Worm (Caenorhabditis elegans) whole organism, L2 larva: ENCODE measurements around the gene sox-2.
A peak's percentile ranks its signal among the peaks of the same experiment; 100 is the strongest.

Experiments
- C34F6.9 ChIP-seq: fragments of 150-350 bp; optimal IDR thresholded peaks from 2 replicates; lab custom pipeline; 2014; ENCODE audit warnings: missing biosample characterization, missing genetic modification characterization
- F13H6.1 ChIP-seq: sonication (generic microtip); optimal IDR thresholded peaks from 2 replicates; lab custom pipeline; 2016; ENCODE audit warnings: missing genetic modification characterization, missing compliant biosample characterization
- R02D3.7 ChIP-seq: fragments of 150-350 bp; optimal IDR thresholded peaks from 2 replicates; lab custom pipeline; 2014; ENCODE audit warnings: missing biosample characterization, missing genetic modification characterization
- Y55F3AM.14 ChIP-seq: fragments of 200-800 bp; sonication (Bioruptor generic); optimal IDR thresholded peaks from 2 replicates; lab custom pipeline; 2018; ENCODE audit warnings: mild to moderate bottlenecking, missing genetic modification characterization, missing compliant biosample characterization
- ZK546.5 ChIP-seq: sonication (generic microtip); optimal IDR thresholded peaks from 2 replicates; lab custom pipeline; 2017; ENCODE audit warnings: missing biosample characterization, missing genetic modification characterization
- alr-1 ChIP-seq: fragments of 150-350 bp; optimal IDR thresholded peaks from 2 replicates; lab custom pipeline; 2014; ENCODE audit warnings: missing biosample characterization, missing genetic modification characterization
- aly-2 ChIP-seq: fragments of 150-350 bp; optimal IDR thresholded peaks from 2 replicates; lab custom pipeline; 2014; ENCODE audit warnings: missing biosample characterization, missing genetic modification characterization
- ama-1 ChIP-seq: fragments of 150-350 bp; optimal IDR thresholded peaks from 2 replicates; lab custom pipeline; 2018; ENCODE audit warnings: inconsistent platforms
- ceh-16 ChIP-seq: fragments of 150-350 bp; optimal IDR thresholded peaks from 2 replicates; lab custom pipeline; 2014; ENCODE audit warnings: missing biosample characterization, missing genetic modification characterization
- ceh-82 ChIP-seq: fragments of 150-350 bp; optimal IDR thresholded peaks from 2 replicates; lab custom pipeline; 2014; ENCODE audit warnings: missing biosample characterization, missing genetic modification characterization
- crh-2 ChIP-seq: sonication (generic microtip); optimal IDR thresholded peaks from 2 replicates; lab custom pipeline; 2017; ENCODE audit warnings: missing biosample characterization, missing genetic modification characterization
- dmd-4 ChIP-seq: sonication (generic microtip); optimal IDR thresholded peaks from 2 replicates; lab custom pipeline; 2017; ENCODE audit warnings: missing biosample characterization, missing genetic modification characterization
- egl-27 ChIP-seq: sonication (generic microtip); optimal IDR thresholded peaks from 3 replicates; lab custom pipeline; 2017; ENCODE audit warnings: missing biosample characterization, missing genetic modification reagents, missing genetic modification characterization
- elt-1 ChIP-seq: fragments of 150-350 bp; optimal IDR thresholded peaks from 2 replicates; lab custom pipeline; 2014; ENCODE audit warnings: missing biosample characterization, missing genetic modification characterization
- elt-3 ChIP-seq: sonication (generic microtip); optimal IDR thresholded peaks from 2 replicates; lab custom pipeline; 2017; ENCODE audit warnings: missing biosample characterization, missing genetic modification characterization
- fos-1 ChIP-seq: fragments of 150-350 bp; optimal IDR thresholded peaks from 2 replicates; lab custom pipeline; 2014; ENCODE audit warnings: missing biosample characterization, missing genetic modification characterization
- gmeb-1 ChIP-seq: fragments of 150-350 bp; optimal IDR thresholded peaks from 2 replicates; lab custom pipeline; 2014; ENCODE audit warnings: missing biosample characterization, missing genetic modification characterization
- lin-11 ChIP-seq: fragments of 150-350 bp; sonication (generic microtip); optimal IDR thresholded peaks from 2 replicates; lab custom pipeline; 2014; ENCODE audit warnings: missing biosample characterization, missing genetic modification characterization, inconsistent platforms, mixed read lengths
- lin-13 ChIP-seq: fragments of 150-350 bp; optimal IDR thresholded peaks from 2 replicates; lab custom pipeline; 2014; ENCODE audit warnings: missing biosample characterization, missing genetic modification reagents, missing genetic modification characterization
- lin-39 ChIP-seq: fragments of 150-350 bp; optimal IDR thresholded peaks from 2 replicates; lab custom pipeline; 2014; ENCODE audit warnings: missing biosample characterization, missing genetic modification reagents, missing genetic modification characterization
- lsy-2 ChIP-seq, 2 experiments: fragments of 150-350 bp in 1 of 2; sonication (generic microtip) in 1 of 2; optimal IDR thresholded peaks; 2 replicates each; lab custom pipeline; 2014 to 2017; ENCODE audit warnings: missing biosample characterization in 2 of 2, missing genetic modification characterization in 2 of 2
- mab-5 ChIP-seq: fragments of 150-350 bp; optimal IDR thresholded peaks from 2 replicates; lab custom pipeline; 2014; ENCODE audit warnings: missing biosample characterization, missing genetic modification characterization
- mdl-1 ChIP-seq, 2 experiments: fragments of 150-350 bp in 1 of 2; sonication (generic microtip) in 1 of 2; optimal IDR thresholded peaks; 2 replicates each; lab custom pipeline; 2017; ENCODE audit warnings: missing biosample characterization in 2 of 2, missing genetic modification characterization in 2 of 2
- nhr-10 ChIP-seq: sonication (generic microtip); optimal IDR thresholded peaks from 2 replicates; lab custom pipeline; 2017; ENCODE audit warnings: missing biosample characterization, missing genetic modification characterization
- nhr-11 ChIP-seq: fragments of 150-350 bp; optimal IDR thresholded peaks from 2 replicates; lab custom pipeline; 2014; ENCODE audit warnings: missing biosample characterization, missing genetic modification characterization
- nhr-12 ChIP-seq: fragments of 150-350 bp; optimal IDR thresholded peaks from 2 replicates; lab custom pipeline; 2014; ENCODE audit warnings: missing biosample characterization, missing genetic modification characterization
- nhr-129 ChIP-seq: fragments of 150-350 bp; optimal IDR thresholded peaks from 2 replicates; lab custom pipeline; 2014; ENCODE audit warnings: missing biosample characterization, missing genetic modification characterization
- nhr-21 ChIP-seq: fragments of 150-350 bp; optimal IDR thresholded peaks from 2 replicates; lab custom pipeline; 2014; ENCODE audit warnings: missing biosample characterization, missing genetic modification characterization
- nhr-23 ChIP-seq: fragments of 150-350 bp; optimal IDR thresholded peaks from 2 replicates; lab custom pipeline; 2014; ENCODE audit warnings: missing biosample characterization, missing genetic modification reagents, missing genetic modification characterization
- nhr-237 ChIP-seq: fragments of 150-350 bp; optimal IDR thresholded peaks from 2 replicates; lab custom pipeline; 2014; ENCODE audit warnings: missing biosample characterization, missing genetic modification characterization
- nhr-25 ChIP-seq: fragments of 150-350 bp; sonication (generic microtip); optimal IDR thresholded peaks from 3 replicates; lab custom pipeline; 2014; ENCODE audit warnings: missing biosample characterization, missing genetic modification characterization
- nhr-77 ChIP-seq: fragments of 150-350 bp; optimal IDR thresholded peaks from 2 replicates; lab custom pipeline; 2014; ENCODE audit warnings: missing biosample characterization, missing genetic modification characterization
- peb-1 ChIP-seq: fragments of 150-350 bp; optimal IDR thresholded peaks from 2 replicates; lab custom pipeline; 2014; ENCODE audit warnings: missing biosample characterization, missing genetic modification characterization
- sem-4 ChIP-seq: fragments of 150-350 bp; optimal IDR thresholded peaks from 2 replicates; lab custom pipeline; 2014; ENCODE audit warnings: missing biosample characterization, missing genetic modification reagents, missing genetic modification characterization
- skn-1 ChIP-seq: sonication (generic microtip); optimal IDR thresholded peaks from 2 replicates; lab custom pipeline; 2017; ENCODE audit warnings: missing biosample characterization, missing genetic modification characterization
- sma-3 ChIP-seq: sonication (generic microtip); optimal IDR thresholded peaks from 2 replicates; lab custom pipeline; 2016; ENCODE audit warnings: missing genetic modification reagents, missing genetic modification characterization, missing compliant biosample characterization
- sma-9 ChIP-seq, 2 experiments: fragments of 150-350 bp in 1 of 2; sonication (generic microtip) in 1 of 2; optimal IDR thresholded peaks; 2 replicates each; lab custom pipeline; 2014 to 2016; ENCODE audit warnings: missing genetic modification characterization in 2 of 2, mild to moderate bottlenecking in 1 of 2, missing biosample characterization in 1 of 2, missing compliant biosample characterization in 1 of 2, missing genetic modification reagents in 1 of 2, moderate library complexity in 1 of 2
- unc-39 ChIP-seq: fragments of 150-350 bp; optimal IDR thresholded peaks from 2 replicates; lab custom pipeline; 2014; ENCODE audit warnings: missing biosample characterization, missing genetic modification characterization
- unc-55 ChIP-seq: fragments of 150-350 bp; sonication (generic microtip); optimal IDR thresholded peaks from 3 replicates; lab custom pipeline; 2014; ENCODE audit warnings: missing biosample characterization, missing genetic modification reagents, missing genetic modification characterization
- zag-1 ChIP-seq: fragments of 150-350 bp; optimal IDR thresholded peaks from 2 replicates; lab custom pipeline; 2014; ENCODE audit warnings: missing biosample characterization, missing genetic modification characterization
- ztf-1 ChIP-seq: fragments of 200-800 bp; sonication (Bioruptor generic); conservative IDR thresholded peaks from 2 replicates; pipeline ENCODE4 v1.3.6; 2022; ENCODE audit warnings: missing genetic modification characterization, missing compliant biosample characterization
- ztf-11 ChIP-seq: sonication (generic microtip); optimal IDR thresholded peaks from 2 replicates; lab custom pipeline; 2017; ENCODE audit warnings: missing biosample characterization, missing genetic modification characterization
- ztf-4 ChIP-seq: fragments of 150-350 bp; optimal IDR thresholded peaks from 2 replicates; lab custom pipeline; 2014; ENCODE audit warnings: missing biosample characterization, missing genetic modification characterization

The sox-2 gene

ce11 chrX:7485748-7486147 lies 22.2 kb upstream of the sox-2 start, which contains the start of gene gly-12 (continued):
- no peak for TF ChIP-seq nhr-77 (tag; lab: Kevin White, UChicago)
- TF ChIP-seq nhr-21, result no peak
- TF ChIP-seq unc-39 (tag; lab: Kevin White, UChicago), result no peak

- TF ChIP-seq zag-1 (tag; lab: Kevin White, UChicago), result no peak
- TF ChIP-seq unc-39 (tag; lab: Kevin White, UChicago), result no peak
- TF ChIP-seq nhr-10 (tag; lab: Kevin White, UChicago), result no peak
- no peak for TF ChIP-seq elt-1
- no peak for TF ChIP-seq C34F6.9 (tag; lab: Kevin White, UChicago)
- TF ChIP-seq nhr-77 (tag; lab: Kevin White, UChicago), result no peak
Observed at ce11 chrX:7480756-7481155, 17.2 kb upstream of the sox-2 start, which contains the start of gene F48E3.9. Gene F48E3.9 (plus strand): TSS chrX:7481056.

- TF ChIP-seq ZK546.5 (tag; lab: Kevin White, UChicago) (no peak), mdl-1 (tag; optimal IDR thresholded peaks at IDR 0.05; lab: Kevin White, UChicago) (no peak), peb-1 (no peak), skn-1 (tag; lab: Kevin White, UChicago) (no peak), fos-1 (tag; lab: Kevin White, UChicago) (no peak), Y55F3AM.14 (GFP tag; lab: Kevin White, UChicago) (no peak), aly-2 (tag; lab: Kevin White, UChicago) (no peak), lin-13 (no peak), nhr-11 (tag; lab: Kevin White, UChicago) (no peak), crh-2 (no peak), zag-1 (tag; lab: Kevin White, UChicago) (no peak), sem-4 (tag; lab: Kevin White, UChicago) (no peak), nhr-12 (tag; lab: Kevin White, UChicago) (no peak), lin-11 (no peak), ztf-11 (tag; lab: Kevin White, UChicago) (no peak), mab-5 (tag; lab: Kevin White, UChicago) (no peak), ztf-4 (no peak), egl-27 (tag; lab: Kevin White, UChicago) (no peak), sma-9 (GFP tag; optimal IDR thresholded peaks at IDR 0.05; lab: Kevin White, UChicago) (no peak), sma-9 (tag; optimal IDR thresholded peaks at IDR 0.05; lab: Kevin White, UChicago) (no peak)
Observed at ce11 chrX:7478948-7479347, 15.4 kb upstream of the sox-2 start, which contains the start of gene mek-1. Gene mek-1 (plus strand): TSS chrX:7479248.

ce11 chrX:7478476-7478875 lies 14.9 kb upstream of the sox-2 start:
- TF ChIP-seq ztf-4 (no peak), Y55F3AM.14 (GFP tag; lab: Kevin White, UChicago) (no peak), lin-11 (no peak), ztf-11 (tag; lab: Kevin White, UChicago) (no peak), fos-1 (tag; lab: Kevin White, UChicago) (peak; percentile 45), lsy-2 (tag; optimal IDR thresholded peaks at IDR 0.05; lab: Kevin White, UChicago) (no peak), lin-39 (tag; lab: Kevin White, UChicago) (no peak), dmd-4 (tag; lab: Kevin White, UChicago) (no peak), sem-4 (tag; lab: Kevin White, UChicago) (peak; percentile 41), R02D3.7 (tag; lab: Kevin White, UChicago) (no peak), lin-13 (peak; percentile 15), C34F6.9 (tag; lab: Kevin White, UChicago) (peak; percentile 55), elt-3 (no peak), elt-1 (no peak), nhr-11 (tag; lab: Kevin White, UChicago) (no peak), ceh-16 (tag; lab: Kevin White, UChicago) (no peak), gmeb-1 (tag; lab: Kevin White, UChicago) (no peak), nhr-77 (tag; lab: Kevin White, UChicago) (no peak), sma-3 (GFP tag; lab: Kevin White, UChicago) (no peak), unc-55 (peak; percentile 63), unc-39 (tag; lab: Kevin White, UChicago) (no peak), nhr-237 (tag; lab: Kevin White, UChicago) (no peak), zag-1 (tag; lab: Kevin White, UChicago) (peak; percentile 31), egl-27 (tag; lab: Kevin White, UChicago) (no peak), ceh-82 (no peak), nhr-12 (tag; lab: Kevin White, UChicago) (no peak), aly-2 (tag; lab: Kevin White, UChicago) (no peak), ama-1 (lab: Kevin White, UChicago) (no peak), nhr-10 (tag; lab: Kevin White, UChicago) (no peak), peb-1 (no peak), crh-2 (peak; percentile 35), mab-5 (tag; lab: Kevin White, UChicago) (no peak), nhr-129 (peak; percentile 21), F13H6.1 (tag; lab: Kevin White, UChicago) (peak; percentile 37), nhr-25 (tag; lab: Kevin White, UChicago) (peak; percentile 10), ztf-1 (GFP tag; lab: Robert Waterston, UW) (no peak), ZK546.5 (tag; lab: Kevin White, UChicago) (no peak), nhr-21 (no peak), nhr-23 (tag; lab: Kevin White, UChicago) (no peak), alr-1 (tag; lab: Kevin White, UChicago) (no peak)
